Worm (Caenorhabditis elegans): ENCODE results near the gene F10G7.9.

Gene F10G7.9

ce11 chrII:4696055-4696454, 10.2 kb downstream of the F10G7.9 start:
- TF ChIP-seq unc-55 (GFP tag; optimal IDR thresholded peaks at IDR 0.05) (no peak), hlh-13 (GFP tag; optimal IDR thresholded peaks at IDR 0.05) (no peak), lin-11 (tag; optimal IDR thresholded peaks at IDR 0.05) (no peak), sox-2 (GFP tag; IDR thresholded peaks at IDR 0.05) (no peak), unc-42 (tag; optimal IDR thresholded peaks at IDR 0.05) (no peak), odd-2 (tag; optimal IDR thresholded peaks at IDR 0.05) (no peak), hlh-15 (tag; optimal IDR thresholded peaks at IDR 0.05) (no peak), ceh-24 (tag; optimal IDR thresholded peaks at IDR 0.05) (no peak), K02D7.2 (tag; optimal IDR thresholded peaks at IDR 0.05) (no peak), ets-4 (tag; optimal IDR thresholded peaks at IDR 0.05) (no peak), nhr-232 (tag; optimal IDR thresholded peaks at IDR 0.05) (no peak), pax-1 (tag; optimal IDR thresholded peaks at IDR 0.05) (no peak), pha-2 (tag; optimal IDR thresholded peaks at IDR 0.05) (no peak), ceh-30 (tag; optimal IDR thresholded peaks at IDR 0.05) (no peak), syd-9 (tag; optimal IDR thresholded peaks at IDR 0.05) (no peak), ttx-3 (tag; optimal IDR thresholded peaks at IDR 0.05) (no peak), fkh-6 (tag; optimal IDR thresholded peaks at IDR 0.05) (no peak)

ce11 chrII:4693129-4693528, 13.2 kb downstream of the F10G7.9 start, which contains the start of gene F10G7.5:
Gene F10G7.5, plus strand, starts transcription at chrII:4693414.
- peak; percentile 43 for TF ChIP-seq elt-2 (tag; optimal IDR thresholded peaks at IDR 0.05)
- no peak for TF ChIP-seq tbx-2 (tag; optimal IDR thresholded peaks at IDR 0.05)

ce11 chrII:4689477-4689876, 16.8 kb downstream of the F10G7.9 start, which contains the start of gene F10G7.12:
Gene F10G7.12, plus strand, starts transcription at chrII:4689777.
- no peak for TF ChIP-seq hlh-15 (tag; optimal IDR thresholded peaks at IDR 0.05)
- no peak for TF ChIP-seq eyg-1 (tag; optimal IDR thresholded peaks at IDR 0.05)
- TF ChIP-seq hlh-13 (GFP tag; optimal IDR thresholded peaks at IDR 0.05), result no peak
- no peak for TF ChIP-seq ama-1 (optimal IDR thresholded peaks at IDR 0.05)
- TF ChIP-seq odd-2 (tag; optimal IDR thresholded peaks at IDR 0.05), result no peak
- no peak for TF ChIP-seq pag-3 (tag; optimal IDR thresholded peaks at IDR 0.05; ENCODE audit: borderline replicate concordance)

- no peak for TF ChIP-seq sox-4 (tag; optimal IDR thresholded peaks at IDR 0.05)
- TF ChIP-seq npax-4 (tag; optimal IDR thresholded peaks at IDR 0.05), result no peak
- no peak for TF ChIP-seq gmeb-2 (tag; optimal IDR thresholded peaks at IDR 0.05)
- TF ChIP-seq ceh-34 (tag; optimal IDR thresholded peaks at IDR 0.05), result no peak
- TF ChIP-seq dve-1 (tag; optimal IDR thresholded peaks at IDR 0.05), result no peak
- TF ChIP-seq sox-2 (GFP tag; IDR thresholded peaks at IDR 0.05), result no peak
- TF ChIP-seq dmd-4 (tag; optimal IDR thresholded peaks at IDR 0.05; ENCODE audit: borderline replicate concordance), result no peak
- no peak for TF ChIP-seq hlh-8 (tag; optimal IDR thresholded peaks at IDR 0.05)
- TF ChIP-seq che-1 (tag; optimal IDR thresholded peaks at IDR 0.05), result no peak
- no peak for TF ChIP-seq ceh-18 (tag; optimal IDR thresholded peaks at IDR 0.05)
- no peak for TF ChIP-seq fax-1 (tag; optimal IDR thresholded peaks at IDR 0.05)
- no peak for TF ChIP-seq pqm-1 (tag; optimal IDR thresholded peaks at IDR 0.05)
Observed at ce11 chrII:4686941-4687340, 19.3 kb downstream of the F10G7.9 start, which contains the start of gene sre-39. Gene sre-39, plus strand, starts transcription at chrII:4687241.

ce11 chrII:4684852-4685251, 21.4 kb downstream of the F10G7.9 start:
- TF ChIP-seq pros-1 (tag; optimal IDR thresholded peaks at IDR 0.05), result no peak
- TF ChIP-seq fax-1 (tag; optimal IDR thresholded peaks at IDR 0.05), result no peak
- TF ChIP-seq unc-86 (tag; optimal IDR thresholded peaks at IDR 0.05), result no peak
- TF ChIP-seq ceh-18 (tag; optimal IDR thresholded peaks at IDR 0.05), result no peak
- no peak for TF ChIP-seq zip-5 (tag; optimal IDR thresholded peaks at IDR 0.05)
- TF ChIP-seq hlh-8 (tag; optimal IDR thresholded peaks at IDR 0.05), result no peak
